Worm (Caenorhabditis elegans): ENCODE data around the gene cyp-31A3.

Gene cyp-31A3

DNA sequence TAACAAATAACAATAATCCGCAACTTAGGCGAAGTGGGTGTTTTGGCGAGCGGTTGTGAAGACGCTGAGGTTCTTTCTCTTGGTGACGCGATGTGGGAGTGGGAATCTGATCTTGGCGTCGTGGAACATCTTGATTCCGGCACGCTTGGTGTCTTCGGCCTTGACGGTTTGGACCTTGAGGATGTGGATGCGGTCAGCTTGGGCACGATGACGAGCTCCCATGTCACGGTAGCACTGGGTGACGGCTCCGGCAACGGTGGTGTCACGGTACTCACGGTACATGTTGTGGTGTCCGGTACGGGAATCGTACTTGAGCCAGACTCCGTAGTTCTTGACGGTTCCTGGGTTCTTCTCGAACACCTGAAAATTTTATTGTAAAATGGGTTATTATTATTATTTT lies 11.7 kb upstream of the cyp-31A3 start:
- TF ChIP-seq unc-39 (tag; optimal IDR thresholded peaks at IDR 0.05), result no peak
- TF ChIP-seq sma-9 (GFP tag; optimal IDR thresholded peaks at IDR 0.05), result peak; percentile 4
- TF ChIP-seq sma-9 (tag; optimal IDR thresholded peaks at IDR 0.05), result no peak

DNA sequence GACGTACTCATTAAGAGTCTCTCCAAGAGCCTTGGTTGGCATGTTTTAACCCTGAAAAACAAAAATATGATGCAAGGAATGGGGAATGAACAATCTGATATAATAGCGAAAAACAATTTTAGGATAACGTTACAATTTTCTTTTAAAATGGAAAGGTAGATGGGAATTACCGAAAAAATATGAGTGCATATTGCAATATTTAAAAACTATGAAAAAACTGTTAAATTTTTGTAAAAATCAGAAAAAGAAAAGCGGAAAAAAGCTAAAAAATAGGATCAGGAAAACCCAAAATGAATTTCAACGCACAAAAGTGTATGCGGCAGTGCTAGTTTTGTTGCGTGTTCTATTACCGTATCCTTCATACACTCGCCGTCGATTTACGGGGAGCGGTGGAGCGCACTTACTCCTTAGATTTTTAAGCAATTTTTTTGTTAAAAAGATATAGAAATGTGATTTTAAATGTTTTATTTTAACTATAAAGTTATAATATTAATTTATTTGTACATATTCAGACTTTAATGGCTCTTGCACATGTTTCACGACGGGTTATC lies 11.0 kb upstream of the cyp-31A3 start, which contains the start of the genes rpl-20 and Y17G9B.5:
Gene rpl-20 (minus strand): TSS at position 51 of the 551 bp plus-strand sequence.
Gene Y17G9B.5 (plus strand): TSS at position 513 of the 551 bp plus-strand sequence.
- peak; percentile 98 for TF ChIP-seq lin-11 (tag; optimal IDR thresholded peaks at IDR 0.05)
- peak; percentile 100 for TF ChIP-seq sma-3 (GFP tag; optimal IDR thresholded peaks at IDR 0.05)
- TF ChIP-seq skn-1 (tag; optimal IDR thresholded peaks at IDR 0.05), result peak; percentile 97
- peak; percentile 100 for TF ChIP-seq sem-4 (tag; optimal IDR thresholded peaks at IDR 0.05)
- no peak for TF ChIP-seq aly-2 (tag; optimal IDR thresholded peaks at IDR 0.05)
- TF ChIP-seq peb-1 (tag; optimal IDR thresholded peaks at IDR 0.05), result no peak
- TF ChIP-seq nhr-25 (tag; optimal IDR thresholded peaks at IDR 0.05), result peak; percentile 100
- TF ChIP-seq mab-5 (tag; optimal IDR thresholded peaks at IDR 0.05), result peak; percentile 98
- peak; percentile 74 for TF ChIP-seq ztf-11 (tag; optimal IDR thresholded peaks at IDR 0.05)
- TF ChIP-seq dmd-4 (tag; optimal IDR thresholded peaks at IDR 0.05), result peak; percentile 84
- TF ChIP-seq lin-13 (GFP tag; optimal IDR thresholded peaks at IDR 0.05), result peak; percentile 99
- no peak for TF ChIP-seq elt-3 (tag; optimal IDR thresholded peaks at IDR 0.05)
- peak; percentile 85 for TF ChIP-seq nhr-11 (tag; optimal IDR thresholded peaks at IDR 0.05)
- TF ChIP-seq R02D3.7 (tag; optimal IDR thresholded peaks at IDR 0.05), result peak; percentile 100
- peak; percentile 52 for TF ChIP-seq elt-1 (tag; optimal IDR thresholded peaks at IDR 0.05)
- peak; percentile 100 for TF ChIP-seq unc-55 (GFP tag; optimal IDR thresholded peaks at IDR 0.05)
- TF ChIP-seq nhr-129 (tag; optimal IDR thresholded peaks at IDR 0.05), result peak; percentile 99
- peak; percentile 100 for TF ChIP-seq lsy-2 (tag; optimal IDR thresholded peaks at IDR 0.05)
- peak; percentile 100 for TF ChIP-seq nhr-21 (tag; optimal IDR thresholded peaks at IDR 0.05)
- TF ChIP-seq unc-39 (tag; optimal IDR thresholded peaks at IDR 0.05), result peak; percentile 77
- TF ChIP-seq nhr-23 (tag; optimal IDR thresholded peaks at IDR 0.05), result no peak
- TF ChIP-seq egl-27 (tag; optimal IDR thresholded peaks at IDR 0.05), result peak; percentile 100
- peak; percentile 71 for TF ChIP-seq mbf-1 (tag; optimal IDR thresholded peaks at IDR 0.05)
- peak; percentile 100 for TF ChIP-seq C34F6.9 (tag; optimal IDR thresholded peaks at IDR 0.05)
- TF ChIP-seq blmp-1 (tag; optimal IDR thresholded peaks at IDR 0.05; ENCODE audit: insufficient read depth), result peak; percentile 98
- TF ChIP-seq ceh-16 (tag; optimal IDR thresholded peaks at IDR 0.05), result peak; percentile 99
- peak; percentile 94 for TF ChIP-seq nhr-237 (tag; optimal IDR thresholded peaks at IDR 0.05)
- peak; percentile 98 for TF ChIP-seq zag-1 (tag; optimal IDR thresholded peaks at IDR 0.05)
- TF ChIP-seq alr-1 (tag; optimal IDR thresholded peaks at IDR 0.05), result peak; percentile 97
- TF ChIP-seq ztf-1 (GFP tag; conservative IDR thresholded peaks at IDR 0.05), result peak; percentile 84; the same call in 1 of the 2 replicates
- peak; percentile 100 for TF ChIP-seq F13H6.1 (tag; optimal IDR thresholded peaks at IDR 0.05)
- TF ChIP-seq lin-39 (tag; optimal IDR thresholded peaks at IDR 0.05), result peak; percentile 94
- peak; percentile 100 for TF ChIP-seq nhr-6 (tag; optimal IDR thresholded peaks at IDR 0.05)
- TF ChIP-seq nhr-12 (tag; optimal IDR thresholded peaks at IDR 0.05), result peak; percentile 83
- peak; percentile 100 for TF ChIP-seq ztf-4 (tag; optimal IDR thresholded peaks at IDR 0.05)
- TF ChIP-seq sma-9 (GFP tag; optimal IDR thresholded peaks at IDR 0.05), result peak; percentile 100
- TF ChIP-seq sma-9 (tag; optimal IDR thresholded peaks at IDR 0.05), result no peak
- TF ChIP-seq snpc-4 (tag; optimal IDR thresholded peaks at IDR 0.05), result peak; percentile 95
- peak; percentile 100 for TF ChIP-seq Y55F3AM.14 (GFP tag; optimal IDR thresholded peaks at IDR 0.05)
- peak; percentile 100 for TF ChIP-seq fos-1 (tag; optimal IDR thresholded peaks at IDR 0.05)
- peak; percentile 95 for TF ChIP-seq nhr-77 (tag; optimal IDR thresholded peaks at IDR 0.05)
- peak; percentile 54 to 94 for TF ChIP-seq mdl-1 (tag; optimal IDR thresholded peaks at IDR 0.05)
- peak; percentile 95 for TF ChIP-seq ama-1 (optimal IDR thresholded peaks at IDR 0.05)
- peak; percentile 100 for TF ChIP-seq unc-62 (GFP tag; optimal IDR thresholded peaks at IDR 0.05)
- TF ChIP-seq gmeb-1 (tag; optimal IDR thresholded peaks at IDR 0.05), result peak; percentile 98
- TF ChIP-seq ceh-82 (tag; optimal IDR thresholded peaks at IDR 0.05), result peak; percentile 97
- peak; percentile 96 for TF ChIP-seq nhr-10 (tag; optimal IDR thresholded peaks at IDR 0.05)
- peak; percentile 100 for TF ChIP-seq crh-2 (tag; optimal IDR thresholded peaks at IDR 0.05)
- TF ChIP-seq ZK546.5 (tag; optimal IDR thresholded peaks at IDR 0.05), result peak; percentile 94
